Fruit fly (Drosophila melanogaster) whole organism, prepupa: ENCODE measurements around the gene ND-PDSW.

Experiments used
- CG8632 ChIP-seq: fragments of 200-800 bp; sonication (Bioruptor generic); optimal IDR thresholded peaks from 3 replicates; lab custom pipeline; 2016; ENCODE audit warnings: missing biosample characterization, missing genetic modification characterization
- Lpt ChIP-seq: fragments of 200-800 bp; sonication (Bioruptor generic); optimal IDR thresholded peaks from 3 replicates; lab custom pipeline; 2016; ENCODE audit warnings: missing biosample characterization, missing genetic modification characterization
- dsx ChIP-seq: fragments of 200-800 bp; optimal IDR thresholded peaks from 3 replicates; lab custom pipeline; 2019; ENCODE audit warnings: missing biosample characterization, mild to moderate bottlenecking, missing genetic modification characterization, moderate library complexity; ENCODE audit not compliant: poor library complexity, severe bottlenecking

DNA sequence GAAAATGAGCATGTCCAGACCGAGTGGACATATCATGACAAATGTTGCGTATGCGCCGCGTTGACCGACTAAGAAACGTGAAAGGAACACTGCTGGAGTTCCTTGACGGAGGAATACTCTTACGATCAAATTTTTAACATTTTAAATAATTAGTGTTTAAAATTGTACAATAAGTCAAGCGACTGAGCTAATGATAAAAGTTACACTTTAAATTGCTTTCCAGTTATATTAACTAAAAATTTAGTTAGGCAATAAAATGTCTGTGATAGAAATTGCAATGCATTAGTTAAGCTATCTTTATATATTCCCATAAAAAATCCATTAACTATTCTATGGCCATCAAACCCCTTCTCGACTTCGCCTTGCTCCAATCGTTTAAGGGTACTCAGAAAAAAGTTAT, 18.8 kb downstream of the ND-PDSW start:
- TF ChIP-seq Lpt (GFP tag; lab: Kevin White, UChicago) (no peak), CG8632 (GFP tag; lab: Kevin White, UChicago) (no peak), dsx (no peak)
